Worm (Caenorhabditis elegans): Measurements from ENCODE around the gene C01G10.14.

C01G10.14 gene

DNA sequence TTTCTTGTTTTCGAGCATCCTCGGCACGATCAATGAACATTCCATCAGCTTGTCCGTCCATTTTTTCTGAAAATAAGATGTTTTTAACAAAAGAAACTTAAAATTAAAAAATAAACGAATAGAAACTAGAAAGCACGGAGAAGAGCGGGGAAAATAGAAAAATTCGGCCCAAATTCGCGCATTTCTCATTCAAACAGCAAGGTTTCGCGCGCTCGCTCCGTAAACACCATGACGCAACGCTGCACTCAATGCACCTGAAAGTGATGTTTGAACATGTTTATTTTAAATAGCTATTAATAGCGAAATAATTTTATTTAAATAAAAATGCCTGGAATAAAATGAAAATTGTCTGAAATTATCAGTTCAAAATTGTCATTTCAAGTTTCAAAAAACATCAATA, 46.2 kb downstream of the C01G10.14 start, which contains the start of the genes mcm-3 and C25D7.15 (continued):
- TF ChIP-seq hmg-1.2 (GFP tag; IDR thresholded peaks at IDR 0.05) (peak; percentile 46; the same call in 1 of the 2 replicates), ceh-40 (GFP tag; IDR thresholded peaks at IDR 0.05) (no peak), atf-7 (tag; optimal IDR thresholded peaks at IDR 0.05) (no peak), gei-17 (GFP tag; optimal IDR thresholded peaks at IDR 0.05) (no peak), nhr-120 (GFP tag; IDR thresholded peaks at IDR 0.05) (no peak), ztf-18 (tag; optimal IDR thresholded peaks at IDR 0.05) (peak; percentile 7), ztf-26 (tag; optimal IDR thresholded peaks at IDR 0.05) (no peak), attf-3 (GFP tag; conservative IDR thresholded peaks at IDR 0.05) (0 out of 2 replicates have a peak, but pooled peaks have one; percentile 42), dpff-1 (tag; optimal IDR thresholded peaks at IDR 0.05) (no peak), let-607 (tag; optimal IDR thresholded peaks at IDR 0.05) (no peak), dox-1 (GFP tag; IDR thresholded peaks at IDR 0.05) (peak; percentile 69; the same call in 1 of the 2 replicates), F23B12.7 (tag; optimal IDR thresholded peaks at IDR 0.05; ENCODE audit: insufficient read depth) (no peak), F49E8.2 (tag; optimal IDR thresholded peaks at IDR 0.05; ENCODE audit: insufficient read depth) (no peak), nfya-2 (GFP tag; IDR thresholded peaks at IDR 0.05) (no peak), hmg-20 (GFP tag; IDR thresholded peaks at IDR 0.05) (no peak), ztf-25 (GFP tag; IDR thresholded peaks at IDR 0.05) (no peak)

DNA sequence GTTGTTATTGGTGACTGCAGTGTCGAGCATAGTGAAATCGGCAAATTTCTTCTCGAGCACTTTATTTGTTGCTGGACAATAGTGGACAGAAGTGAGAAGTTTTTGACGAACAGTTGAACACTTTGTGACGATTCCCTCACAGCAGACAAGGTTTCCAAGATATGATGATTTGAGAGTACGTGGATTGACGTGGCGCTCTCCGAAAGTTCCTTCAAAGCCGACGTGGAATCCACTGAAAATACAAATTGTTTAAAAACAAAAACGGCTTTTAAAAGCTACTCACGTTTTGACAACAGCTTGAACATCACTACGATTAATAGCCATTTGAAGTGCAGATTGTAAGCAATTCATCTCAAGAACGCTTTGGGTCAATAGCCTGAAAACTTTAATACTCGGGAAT, 46.8 kb downstream of the C01G10.14 start:
- TF ChIP-seq attf-5 (GFP tag; optimal IDR thresholded peaks at IDR 0.05) (no peak), ztf-18 (tag; optimal IDR thresholded peaks at IDR 0.05) (no peak), ceh-27 (GFP tag; optimal IDR thresholded peaks at IDR 0.05) (no peak), dpff-1 (tag; optimal IDR thresholded peaks at IDR 0.05) (no peak), nhr-179 (tag; optimal IDR thresholded peaks at IDR 0.05) (no peak), lin-26 (GFP tag; IDR thresholded peaks at IDR 0.05) (peak; percentile 60; the same call in 1 of the 2 replicates), C17E4.6 (GFP tag; IDR thresholded peaks at IDR 0.05) (no peak), snpc-3.4 (tag; optimal IDR thresholded peaks at IDR 0.05) (no peak)

DNA sequence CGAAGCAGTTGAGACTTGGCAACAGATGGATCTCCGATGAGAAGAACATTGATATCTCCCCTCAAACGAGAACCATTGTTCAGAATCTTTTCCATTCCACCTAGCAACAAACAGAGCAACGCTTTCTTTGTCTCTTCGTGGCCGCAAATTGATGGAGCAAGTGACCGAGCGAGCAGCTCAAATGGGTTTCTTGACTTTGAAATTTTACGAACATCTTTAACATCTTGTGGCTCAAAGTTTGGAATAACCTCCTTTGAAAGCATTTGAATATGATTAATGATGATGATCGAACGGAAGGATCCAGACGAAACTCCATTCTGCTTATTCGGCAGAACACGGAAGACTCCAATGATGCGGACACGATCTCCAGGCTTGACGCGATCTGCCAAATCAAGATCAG, 47.3 kb downstream of the C01G10.14 start:
- no peak for TF ChIP-seq F23B12.7 (tag; optimal IDR thresholded peaks at IDR 0.05; ENCODE audit: insufficient read depth)
- TF ChIP-seq hmg-20 (GFP tag; IDR thresholded peaks at IDR 0.05) = no peak
- no peak for TF ChIP-seq F55B11.4 (tag; optimal IDR thresholded peaks at IDR 0.05; ENCODE audit: borderline replicate concordance, insufficient read depth)
- TF ChIP-seq egrh-3 (GFP tag; IDR thresholded peaks at IDR 0.05) = no peak
- no peak for TF ChIP-seq athp-1 (tag; optimal IDR thresholded peaks at IDR 0.05)
- TF ChIP-seq ets-4 (GFP tag; optimal IDR thresholded peaks at IDR 0.05) = no peak
- no peak for TF ChIP-seq D2030.7 (GFP tag; IDR thresholded peaks at IDR 0.05)
- TF ChIP-seq attf-6 (GFP tag; IDR thresholded peaks at IDR 0.05) = no peak
- no peak for TF ChIP-seq nfya-2 (GFP tag; IDR thresholded peaks at IDR 0.05)
- TF ChIP-seq nfyb-1 (GFP tag; IDR thresholded peaks at IDR 0.05) = no peak
- TF ChIP-seq rpc-1 (optimal IDR thresholded peaks at IDR 0.05) = no peak
- TF ChIP-seq rpc-1 (tag; optimal IDR thresholded peaks at IDR 0.05) = no peak
- no peak for TF ChIP-seq ccch-3 (GFP tag; optimal IDR thresholded peaks at IDR 0.05)
- no peak for TF ChIP-seq zim-3 (tag; optimal IDR thresholded peaks at IDR 0.05)
- no peak for TF ChIP-seq fkh-3 (tag; optimal IDR thresholded peaks at IDR 0.05)
- no peak for TF ChIP-seq rec-8 (tag; optimal IDR thresholded peaks at IDR 0.05)

DNA sequence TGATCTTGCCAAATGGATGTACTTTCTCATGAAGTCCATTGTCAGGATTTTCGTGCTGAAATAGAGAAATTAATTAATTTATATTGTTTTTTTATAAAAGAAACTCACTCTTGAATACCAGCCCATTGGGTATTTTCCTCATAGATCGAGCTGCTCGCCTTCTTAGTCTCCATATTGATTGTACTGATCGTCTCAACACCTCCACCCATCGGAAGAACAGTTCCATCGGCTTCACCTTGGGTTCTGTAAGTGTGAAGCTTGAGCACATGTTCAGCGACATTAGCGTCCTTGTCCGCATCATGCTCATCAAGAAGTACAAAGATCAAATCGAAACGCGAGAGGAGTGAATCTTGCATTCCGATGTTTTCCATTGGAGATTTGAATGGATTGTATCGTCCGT, 48.0 kb downstream of the C01G10.14 start:
- TF ChIP-seq Y53G8AR.9 (GFP tag; conservative IDR thresholded peaks at IDR 0.05) (no peak), lin-54 (GFP tag; optimal IDR thresholded peaks at IDR 0.05) (no peak), madf-8 (GFP tag; conservative IDR thresholded peaks at IDR 0.05) (no peak), cebp-2 (GFP tag; IDR thresholded peaks at IDR 0.05) (no peak), madf-10 (tag; optimal IDR thresholded peaks at IDR 0.05) (no peak), K12H6.12 (tag; optimal IDR thresholded peaks at IDR 0.05) (no peak), gei-17 (GFP tag; optimal IDR thresholded peaks at IDR 0.05) (no peak), mxl-1 (tag; optimal IDR thresholded peaks at IDR 0.05) (no peak)
